Worm (Caenorhabditis elegans) whole organism, L1 larva: ENCODE measurements around the gene sec-6.

Experiments
- C04F5.9 ChIP-seq: sonication (generic microtip); optimal IDR thresholded peaks from 2 replicates; lab custom pipeline; 2016; ENCODE audit warnings: missing genetic modification characterization, missing compliant biosample characterization
- Y116A8C.19 ChIP-seq: sonication (generic microtip); optimal IDR thresholded peaks from 2 replicates; lab custom pipeline; 2016; ENCODE audit warnings: missing compliant biosample characterization, missing genetic modification characterization, borderline replicate concordance
- aly-2 ChIP-seq: fragments of 150-350 bp; optimal IDR thresholded peaks from 2 replicates; lab custom pipeline; 2014; ENCODE audit warnings: missing biosample characterization, missing genetic modification characterization
- ama-1 ChIP-seq: fragments of 150-350 bp; optimal IDR thresholded peaks from 2 replicates; lab custom pipeline; 2014
- ceh-88 ChIP-seq: fragments of 200-800 bp; sonication (Bioruptor generic); IDR thresholded peaks from 2 replicates; pipeline ENCODE4 v1.3.6; 2022; ENCODE audit warnings: missing genetic modification characterization, missing compliant biosample characterization
- ceh-90 ChIP-seq: sonication (generic microtip); optimal IDR thresholded peaks from 2 replicates; lab custom pipeline; 2016; ENCODE audit warnings: missing genetic modification characterization, missing compliant biosample characterization
- ces-1 ChIP-seq: fragments of 150-350 bp; optimal IDR thresholded peaks from 2 replicates; lab custom pipeline; 2014; ENCODE audit warnings: missing biosample characterization, missing genetic modification reagents, missing genetic modification characterization
- dpl-1 ChIP-seq, 3 experiments: fragments of 150-350 bp in 2 of 3; sonication (generic microtip) in 1 of 3; optimal IDR thresholded peaks; 2 replicates each; lab custom pipeline; 2014 to 2017; ENCODE audit warnings: missing biosample characterization in 3 of 3, missing genetic modification characterization in 3 of 3, missing genetic modification reagents in 3 of 3
- dsc-1 ChIP-seq: sonication (generic microtip); optimal IDR thresholded peaks from 2 replicates; lab custom pipeline; 2016; ENCODE audit warnings: mild to moderate bottlenecking, missing genetic modification characterization, missing compliant biosample characterization
- efl-1 ChIP-seq, 4 experiments: fragments of 150-350 bp; optimal IDR thresholded peaks in 3 of 4; peaks in 1 of 4; 1 replicate in 1 of 4; 2 replicates in 3 of 4; lab custom pipeline; 2014; ENCODE audit warnings: missing biosample characterization in 2 of 4, missing genetic modification characterization in 2 of 4, missing genetic modification reagents in 2 of 4
- egl-13 ChIP-seq: sonication (generic microtip); optimal IDR thresholded peaks from 2 replicates; lab custom pipeline; 2016; ENCODE audit warnings: missing genotype, missing genetic modification reagents, missing genetic modification characterization, missing compliant biosample characterization
- egl-27 ChIP-seq, 2 experiments: fragments of 150-350 bp in 1 of 2; sonication (generic microtip); optimal IDR thresholded peaks; 3 replicates each; lab custom pipeline; 2017 to 2018; ENCODE audit warnings: missing biosample characterization in 2 of 2, missing genetic modification characterization in 2 of 2, missing genetic modification reagents in 2 of 2
- elt-2 ChIP-seq: sonication (generic microtip); optimal IDR thresholded peaks from 2 replicates; lab custom pipeline; 2016; ENCODE audit warnings: missing genetic modification characterization, mild to moderate bottlenecking, inconsistent platforms, missing compliant biosample characterization, missing genetic modification reagents
- elt-3 ChIP-seq, 6 experiments: fragments of 150-350 bp in 1 of 6; sonication (generic microtip); optimal IDR thresholded peaks; 2 replicates each; lab custom pipeline; 2017 to 2018; ENCODE audit warnings: missing biosample characterization in 6 of 6, missing genetic modification characterization in 6 of 6, inconsistent platforms in 1 of 6
- ets-5 ChIP-seq: fragments of 200-800 bp; sonication (Bioruptor generic); IDR thresholded peaks from 2 replicates; pipeline ENCODE4 v1.3.6; 2022; ENCODE audit warnings: missing genetic modification characterization, missing compliant biosample characterization
- fkh-10 ChIP-seq: sonication (generic microtip); optimal IDR thresholded peaks from 2 replicates; lab custom pipeline; 2017; ENCODE audit warnings: missing biosample characterization, missing genetic modification reagents, missing genetic modification characterization
- fkh-4 ChIP-seq: sonication (generic microtip); optimal IDR thresholded peaks from 2 replicates; lab custom pipeline; 2016; ENCODE audit warnings: missing compliant biosample characterization, missing genetic modification characterization, borderline replicate concordance
- fkh-8 ChIP-seq: sonication (generic microtip); optimal IDR thresholded peaks from 2 replicates; lab custom pipeline; 2016; ENCODE audit warnings: mild to moderate bottlenecking, missing genetic modification characterization, missing compliant biosample characterization
- fos-1 ChIP-seq: fragments of 150-350 bp; optimal IDR thresholded peaks from 2 replicates; lab custom pipeline; 2014; ENCODE audit warnings: missing biosample characterization, missing genetic modification characterization
- hlh-4 ChIP-seq: sonication (generic microtip); optimal IDR thresholded peaks from 2 replicates; lab custom pipeline; 2016; ENCODE audit warnings: mild to moderate bottlenecking, missing genetic modification characterization, missing compliant biosample characterization
- isw-1 ChIP-seq: fragments of 200-800 bp; sonication (Bioruptor generic); IDR thresholded peaks from 2 replicates; pipeline ENCODE4 v1.3.6; 2022; ENCODE audit warnings: missing genetic modification characterization, missing compliant biosample characterization
- lin-14 ChIP-seq: fragments of 200-800 bp; sonication (Bioruptor generic); optimal IDR thresholded peaks from 2 replicates; lab custom pipeline; 2018; ENCODE audit warnings: mild to moderate bottlenecking, missing genetic modification characterization, moderate library complexity, missing compliant biosample characterization
- lin-35 ChIP-seq, 2 experiments: fragments of 150-350 bp; optimal IDR thresholded peaks; 2 replicates each; lab custom pipeline; 2014; ENCODE audit warnings: missing biosample characterization in 2 of 2, missing genetic modification characterization in 2 of 2, missing genetic modification reagents in 2 of 2
- lir-3 ChIP-seq: sonication (generic microtip); optimal IDR thresholded peaks from 2 replicates; lab custom pipeline; 2016; ENCODE audit warnings: mild to moderate bottlenecking, missing genetic modification characterization, moderate library complexity, missing compliant biosample characterization; ENCODE audit not compliant: poor library complexity
- lsy-2 ChIP-seq, 2 experiments: fragments of 150-350 bp; optimal IDR thresholded peaks; 2 replicates each; lab custom pipeline; 2014; ENCODE audit warnings: missing biosample characterization in 2 of 2, missing genetic modification characterization in 2 of 2
- mab-9 ChIP-seq: fragments of 200-800 bp; sonication (Bioruptor generic); IDR thresholded peaks from 2 replicates; pipeline ENCODE4 v1.3.6; 2022; ENCODE audit warnings: missing genetic modification reagents, missing genetic modification characterization, missing compliant biosample characterization
- mef-2 ChIP-seq: fragments of 150-350 bp; optimal IDR thresholded peaks from 2 replicates; lab custom pipeline; 2014; ENCODE audit warnings: missing biosample characterization, missing genetic modification characterization
- mep-1 ChIP-seq: fragments of 150-350 bp; optimal IDR thresholded peaks from 2 replicates; lab custom pipeline; 2014; ENCODE audit warnings: missing biosample characterization, missing genetic modification characterization
- nhr-11 ChIP-seq: fragments of 150-350 bp; optimal IDR thresholded peaks from 2 replicates; lab custom pipeline; 2014; ENCODE audit warnings: missing biosample characterization, missing genetic modification characterization
- nhr-47 ChIP-seq: sonication (generic microtip); optimal IDR thresholded peaks from 2 replicates; lab custom pipeline; 2016; ENCODE audit warnings: mild to moderate bottlenecking, missing genetic modification characterization, moderate library complexity, missing compliant biosample characterization
- nhr-71 ChIP-seq: sonication (generic microtip); optimal IDR thresholded peaks from 2 replicates; lab custom pipeline; 2016; ENCODE audit warnings: mild to moderate bottlenecking, missing genetic modification characterization, moderate library complexity, missing compliant biosample characterization
- nhr-76 ChIP-seq: sonication (generic microtip); optimal IDR thresholded peaks from 2 replicates; lab custom pipeline; 2017; ENCODE audit warnings: missing biosample characterization, missing genetic modification characterization
- nhr-77 ChIP-seq: fragments of 150-350 bp; optimal IDR thresholded peaks from 2 replicates; lab custom pipeline; 2014; ENCODE audit warnings: missing biosample characterization, missing genetic modification characterization
- nhr-90 ChIP-seq: sonication (generic microtip); optimal IDR thresholded peaks from 2 replicates; lab custom pipeline; 2016; ENCODE audit warnings: mild to moderate bottlenecking, missing genetic modification characterization, missing compliant biosample characterization; ENCODE audit not compliant: poor library complexity
- pag-3 ChIP-seq: sonication (generic microtip); optimal IDR thresholded peaks from 2 replicates; lab custom pipeline; 2017; ENCODE audit warnings: missing genetic modification characterization, mild to moderate bottlenecking, missing compliant biosample characterization, antibody characterized with exemption, borderline replicate concordance; ENCODE audit not compliant: insufficient read depth
- pax-3 ChIP-seq: fragments of 200-800 bp; sonication (Bioruptor generic); optimal IDR thresholded peaks from 2 replicates; lab custom pipeline; 2018; ENCODE audit warnings: mild to moderate bottlenecking, missing genetic modification characterization, moderate library complexity, missing compliant biosample characterization
- pqm-1 ChIP-seq: sonication (generic microtip); optimal IDR thresholded peaks from 3 replicates; lab custom pipeline; 2017; ENCODE audit warnings: missing biosample characterization, missing genetic modification characterization
- sox-4 ChIP-seq: sonication (generic microtip); optimal IDR thresholded peaks from 2 replicates; lab custom pipeline; 2016; ENCODE audit warnings: missing genetic modification characterization, missing compliant biosample characterization
- swsn-7 ChIP-seq: sonication (generic microtip); optimal IDR thresholded peaks from 2 replicates; lab custom pipeline; 2016; ENCODE audit warnings: missing genetic modification characterization, missing compliant biosample characterization
- tbx-2 ChIP-seq: sonication (generic microtip); optimal IDR thresholded peaks from 2 replicates; lab custom pipeline; 2016; ENCODE audit warnings: missing genetic modification characterization, missing compliant biosample characterization
- tlp-1 ChIP-seq: fragments of 150-350 bp; optimal IDR thresholded peaks from 2 replicates; lab custom pipeline; 2014; ENCODE audit warnings: missing biosample characterization, missing genetic modification characterization
- unc-98 ChIP-seq: fragments of 200-800 bp; sonication (Bioruptor generic); IDR thresholded peaks from 2 replicates; pipeline ENCODE4 v1.3.6; 2022; ENCODE audit warnings: missing genetic modification characterization, missing compliant biosample characterization
- xbp-1 ChIP-seq: sonication (generic microtip); optimal IDR thresholded peaks from 2 replicates; lab custom pipeline; 2016; ENCODE audit warnings: missing genetic modification characterization, missing compliant biosample characterization
- zag-1 ChIP-seq: fragments of 150-350 bp; optimal IDR thresholded peaks from 2 replicates; lab custom pipeline; 2014; ENCODE audit warnings: missing biosample characterization, missing genetic modification characterization
- zip-4 ChIP-seq: fragments of 200-800 bp; sonication (Bioruptor generic); optimal IDR thresholded peaks from 2 replicates; lab custom pipeline; 2018; ENCODE audit warnings: mild to moderate bottlenecking, missing genetic modification characterization, moderate library complexity, missing compliant biosample characterization
- ztf-4 ChIP-seq: fragments of 150-350 bp; optimal IDR thresholded peaks from 2 replicates; lab custom pipeline; 2014; ENCODE audit warnings: missing biosample characterization, missing genetic modification characterization

Gene sec-6

DNA sequence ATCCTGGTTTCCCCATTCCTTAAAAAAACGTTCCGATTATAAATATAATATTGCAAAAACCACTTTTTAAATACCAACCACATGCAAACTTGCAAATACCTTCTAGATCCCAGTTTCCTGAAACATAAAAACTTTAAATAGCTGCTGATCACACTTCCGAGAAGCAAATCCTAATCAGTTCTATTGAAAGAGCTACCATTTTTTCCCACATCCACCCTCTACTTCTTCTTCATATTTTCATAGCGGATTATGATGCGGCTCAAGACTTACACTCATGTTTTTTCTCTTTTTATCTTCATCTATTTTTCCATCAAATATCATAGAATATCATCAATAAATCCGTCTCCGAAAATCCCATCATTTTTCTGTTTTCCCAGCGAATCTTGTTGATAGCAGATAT lies 32.5 kb upstream of the sec-6 start:
- peak; percentile 57 for TF ChIP-seq fkh-8 (tag; lab: Kevin White, UChicago)
- peak; percentile 70 for TF ChIP-seq sox-4
- TF ChIP-seq ets-5 (GFP tag; lab: Robert Waterston, UW): 0 out of 2 replicates have a peak, but pooled peaks have one; percentile 82
- TF ChIP-seq pax-3 (tag; lab: Kevin White, UChicago): peak; percentile 72
- TF ChIP-seq dsc-1 (tag; lab: Kevin White, UChicago): peak; percentile 99
- peak; percentile 4 for TF ChIP-seq nhr-71 (tag; lab: Kevin White, UChicago)
- peak; percentile 8 for TF ChIP-seq egl-13
- TF ChIP-seq nhr-77 (tag; lab: Kevin White, UChicago): no peak
- no peak for TF ChIP-seq C04F5.9 (tag; lab: Kevin White, UChicago)
- TF ChIP-seq egl-27 (tag; optimal IDR thresholded peaks at IDR 0.05; lab: Kevin White, UChicago): no peak
- no peak for TF ChIP-seq elt-2 (tag; lab: Kevin White, UChicago)
- TF ChIP-seq ceh-90 (tag; lab: Kevin White, UChicago): no peak
- peak; percentile 60 for TF ChIP-seq nhr-47
- peak; percentile 19 for TF ChIP-seq nhr-11 (tag; lab: Kevin White, UChicago)

DNA sequence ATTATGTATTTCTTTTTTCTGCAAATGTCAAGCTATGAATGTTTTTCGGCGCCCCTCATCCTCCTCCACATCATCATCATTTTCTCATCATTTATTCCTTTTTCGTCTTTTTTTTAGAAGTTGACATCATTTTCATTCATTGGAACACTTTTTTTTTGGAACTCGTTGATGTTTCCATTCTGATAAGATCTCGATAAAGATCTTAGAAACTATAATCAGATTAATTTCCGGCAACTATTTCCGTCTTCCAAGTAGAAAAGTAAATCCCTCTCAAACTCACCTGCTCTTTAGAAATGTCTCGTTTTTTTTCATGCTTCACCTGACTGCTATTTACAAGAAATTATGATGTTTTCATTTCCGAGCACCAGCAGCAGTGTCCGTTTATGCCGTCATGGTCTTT lies 30.4 kb upstream of the sec-6 start:
- TF ChIP-seq hlh-4 (tag; lab: Kevin White, UChicago): peak; percentile 9
- TF ChIP-seq mab-9 (GFP tag; lab: Robert Waterston, UW): no peak
- no peak for TF ChIP-seq xbp-1 (tag; lab: Kevin White, UChicago)
- no peak for TF ChIP-seq elt-3 (tag; optimal IDR thresholded peaks at IDR 0.05; lab: Kevin White, UChicago)
- TF ChIP-seq nhr-77 (tag; lab: Kevin White, UChicago): no peak
- TF ChIP-seq zag-1 (tag; lab: Kevin White, UChicago): no peak
- peak; percentile 41 for TF ChIP-seq nhr-11 (tag; lab: Kevin White, UChicago)
- TF ChIP-seq lir-3 (tag; lab: Kevin White, UChicago): no peak
- no peak for TF ChIP-seq isw-1 (GFP tag; lab: Robert Waterston, UW)
- TF ChIP-seq nhr-47: peak; percentile 60
- peak; percentile 75 for TF ChIP-seq nhr-71 (tag; lab: Kevin White, UChicago)
- peak; percentile 84 for TF ChIP-seq fkh-8 (tag; lab: Kevin White, UChicago)
- TF ChIP-seq ama-1 (lab: Kevin White, UChicago): no peak
- no peak for TF ChIP-seq efl-1 (optimal IDR thresholded peaks at IDR 0.05; lab: Kevin White, UChicago)
- peak in 1 of 2 experiments; percentile 36 for TF ChIP-seq efl-1 (GFP tag; optimal IDR thresholded peaks at IDR 0.05 in 1 of 2; lab: Kevin White, UChicago)
- no peak for TF ChIP-seq dpl-1 (GFP tag; optimal IDR thresholded peaks at IDR 0.05; lab: Kevin White, UChicago)
- TF ChIP-seq ztf-4 (tag; lab: Kevin White, UChicago): peak; percentile 12
- TF ChIP-seq pax-3 (tag; lab: Kevin White, UChicago): peak; percentile 70
- TF ChIP-seq dsc-1 (tag; lab: Kevin White, UChicago): peak; percentile 89
- TF ChIP-seq ces-1 (GFP tag; lab: Kevin White, UChicago): no peak
- TF ChIP-seq lsy-2 (tag; optimal IDR thresholded peaks at IDR 0.05; lab: Kevin White, UChicago): peak in 1 of 2 experiments; percentile 10
- peak; percentile 54 for TF ChIP-seq lin-14 (GFP tag; lab: Kevin White, UChicago)
- TF ChIP-seq egl-13: peak; percentile 39
- TF ChIP-seq elt-2 (tag; lab: Kevin White, UChicago): no peak
- peak; percentile 27 for TF ChIP-seq mep-1 (tag; lab: Kevin White, UChicago)
- peak; percentile 1 for TF ChIP-seq sox-4
- no peak for TF ChIP-seq unc-98 (GFP tag; lab: Robert Waterston, UW)
- peak; percentile 2 for TF ChIP-seq swsn-7 (tag; lab: Kevin White, UChicago)
- no peak for TF ChIP-seq fkh-10 (GFP tag; lab: Kevin White, UChicago)
- TF ChIP-seq pqm-1 (tag; lab: Kevin White, UChicago): no peak

DNA sequence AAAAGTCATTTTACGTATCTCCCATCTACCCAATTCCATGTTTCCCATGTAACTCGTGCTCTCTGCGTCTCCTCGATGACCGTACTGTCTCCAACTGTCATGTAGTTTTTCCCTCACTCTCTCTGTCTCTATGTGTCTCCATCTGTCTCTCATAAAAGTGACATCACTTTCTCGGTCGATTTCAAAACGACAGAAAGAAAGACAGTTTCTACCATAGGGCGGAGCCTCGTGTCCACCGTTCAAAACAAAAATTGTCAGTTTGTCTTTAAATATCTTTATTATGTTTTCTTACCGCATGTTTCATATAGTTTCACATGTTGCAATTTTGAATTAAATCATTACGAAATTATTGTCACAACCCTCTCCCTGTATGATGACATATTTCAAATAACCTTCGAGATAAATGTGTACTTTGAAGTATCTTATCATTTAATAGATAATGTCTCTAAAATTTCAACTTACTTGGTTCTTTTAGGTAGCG lies 29.1 kb upstream of the sec-6 start:
- TF ChIP-seq Y116A8C.19 (tag; lab: Kevin White, UChicago) (no peak), ceh-88 (GFP tag; lab: Robert Waterston, UW) (0 out of 2 replicates have a peak, but pooled peaks have one; percentile 16), fkh-4 (tag; lab: Kevin White, UChicago) (no peak), mef-2 (tag; lab: Kevin White, UChicago) (no peak), lin-35 (GFP tag; optimal IDR thresholded peaks at IDR 0.05; lab: Kevin White, UChicago) (peak; percentile 50 to 84), aly-2 (tag; lab: Kevin White, UChicago) (no peak), tbx-2 (tag; lab: Kevin White, UChicago) (peak; percentile 83), ces-1 (GFP tag; lab: Kevin White, UChicago) (no peak), nhr-11 (tag; lab: Kevin White, UChicago) (peak; percentile 83), tlp-1 (tag; lab: Kevin White, UChicago) (no peak), nhr-76 (tag; lab: Kevin White, UChicago) (no peak), fos-1 (tag; lab: Kevin White, UChicago) (peak; percentile 82), fkh-10 (GFP tag; lab: Kevin White, UChicago) (no peak), zip-4 (GFP tag; lab: Kevin White, UChicago) (peak; percentile 22), pag-3 (tag; lab: Kevin White, UChicago) (no peak), nhr-90 (peak; percentile 85), egl-27 (tag; optimal IDR thresholded peaks at IDR 0.05; lab: Kevin White, UChicago) (peak in 1 of 2 experiments; percentile 80)
